Worm (Caenorhabditis elegans) whole organism, L1 larva: ENCODE results near the gene F35D2.6.

Experiments used
- aly-2 ChIP-seq: fragments of 150-350 bp; optimal IDR thresholded peaks from 2 replicates; lab custom pipeline; 2014; ENCODE audit warnings: missing biosample characterization, missing genetic modification characterization
- egl-27 ChIP-seq, 2 experiments: fragments of 150-350 bp in 1 of 2; sonication (generic microtip); optimal IDR thresholded peaks; 3 replicates each; lab custom pipeline; 2017 to 2018; ENCODE audit warnings: missing biosample characterization in 2 of 2, missing genetic modification characterization in 2 of 2, missing genetic modification reagents in 2 of 2
- mep-1 ChIP-seq: fragments of 150-350 bp; optimal IDR thresholded peaks from 2 replicates; lab custom pipeline; 2014; ENCODE audit warnings: missing biosample characterization, missing genetic modification characterization
- nhr-90 ChIP-seq: sonication (generic microtip); optimal IDR thresholded peaks from 2 replicates; lab custom pipeline; 2016; ENCODE audit warnings: mild to moderate bottlenecking, missing genetic modification characterization, missing compliant biosample characterization; ENCODE audit not compliant: poor library complexity
- unc-62 ChIP-seq: fragments of 150-350 bp; optimal IDR thresholded peaks from 2 replicates; lab custom pipeline; 2014; ENCODE audit warnings: missing biosample characterization, missing genetic modification reagents, missing genetic modification characterization

DNA sequence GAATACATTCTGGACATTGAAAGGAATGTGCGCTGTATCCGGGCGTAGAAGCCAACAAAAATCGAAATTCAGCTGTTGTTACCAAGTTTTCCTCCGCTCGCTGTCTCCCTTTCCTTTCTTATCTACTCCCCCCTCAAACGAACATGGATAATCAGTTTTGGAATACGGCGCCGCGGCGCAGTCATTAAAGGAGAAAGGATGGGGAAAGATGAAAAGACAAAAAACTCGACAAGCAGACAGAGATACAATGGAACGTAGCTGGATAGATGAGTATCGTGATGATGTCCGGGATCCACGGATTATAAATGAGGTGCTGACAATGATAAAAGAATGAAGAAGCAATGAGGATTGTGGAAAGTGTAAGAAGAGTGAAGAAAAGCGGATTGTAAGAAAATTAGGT is 32.1 kb upstream of the F35D2.6 start:
- TF ChIP-seq mep-1 (tag; lab: Kevin White, UChicago) (no peak), aly-2 (tag; lab: Kevin White, UChicago) (no peak), nhr-90 (no peak), unc-62 (GFP tag; lab: Kevin White, UChicago) (no peak), egl-27 (tag; optimal IDR thresholded peaks at IDR 0.05; lab: Kevin White, UChicago) (no peak)
